Worm (Caenorhabditis elegans) whole organism, L4 larva: ENCODE data around the gene ragc-1.

Source experiments
- D1046.2 ChIP-seq: fragments of 200-800 bp; sonication (Bioruptor generic); IDR thresholded peaks from 2 replicates; pipeline ENCODE4 v1.3.6; 2022; ENCODE audit warnings: missing genetic modification characterization, missing compliant biosample characterization
- F37D6.2 ChIP-seq: sonication (generic microtip); optimal IDR thresholded peaks from 2 replicates; lab custom pipeline; 2016; ENCODE audit warnings: mild to moderate bottlenecking, missing genetic modification characterization, missing compliant biosample characterization
- F44E2.7 ChIP-seq: fragments of 200-800 bp; sonication (Bioruptor generic); IDR thresholded peaks from 2 replicates; pipeline ENCODE4 v2.1.2; 2022; ENCODE audit warnings: missing genetic modification characterization, missing compliant biosample characterization
- F49E8.2 ChIP-seq: sonication (generic microtip); optimal IDR thresholded peaks from 2 replicates; lab custom pipeline; 2016; ENCODE audit warnings: missing compliant biosample characterization, mild to moderate bottlenecking, missing genetic modification characterization, borderline replicate concordance
- T20F7.1 ChIP-seq: fragments of 200-800 bp; sonication (Bioruptor generic); optimal IDR thresholded peaks from 2 replicates; lab custom pipeline; 2018; ENCODE audit warnings: mild to moderate bottlenecking, missing genetic modification characterization, missing compliant biosample characterization
- T26A8.4 ChIP-seq: fragments of 200-800 bp; sonication (Bioruptor generic); IDR thresholded peaks from 2 replicates; pipeline ENCODE4 v1.3.6; 2022; ENCODE audit warnings: missing genetic modification characterization, missing compliant biosample characterization
- Y48G9A.11 ChIP-seq: fragments of 200-800 bp; sonication (Bioruptor generic); IDR thresholded peaks from 2 replicates; pipeline ENCODE4 v1.3.6; 2022; ENCODE audit warnings: missing genetic modification reagents, missing genetic modification characterization, missing compliant biosample characterization
- Y75B8A.6 ChIP-seq: fragments of 200-800 bp; sonication (Bioruptor generic); IDR thresholded peaks from 2 replicates; pipeline ENCODE4 v1.3.6; 2022; ENCODE audit warnings: missing genetic modification reagents, missing genetic modification characterization, missing compliant biosample characterization
- ZK337.2 ChIP-seq: fragments of 200-800 bp; sonication (Bioruptor generic); IDR thresholded peaks from 2 replicates; pipeline ENCODE4 v1.3.6; 2022; ENCODE audit warnings: missing genetic modification reagents, missing genetic modification characterization, missing compliant biosample characterization
- ZK546.5 ChIP-seq, 2 experiments: sonication (generic microtip); optimal IDR thresholded peaks; 2 replicates each; lab custom pipeline; 2017; ENCODE audit warnings: missing biosample characterization in 2 of 2, missing genetic modification characterization in 2 of 2
- aha-1 ChIP-seq: fragments of 150-350 bp; peaks from one replicate; lab custom pipeline; 2014; ENCODE audit warnings: missing biosample characterization, missing genetic modification characterization
- aly-2 ChIP-seq: sonication (generic microtip); optimal IDR thresholded peaks from 2 replicates; lab custom pipeline; 2018; ENCODE audit warnings: missing biosample characterization, missing genetic modification characterization
- attf-4 ChIP-seq: sonication (generic microtip); optimal IDR thresholded peaks from 3 replicates; lab custom pipeline; 2017; ENCODE audit warnings: missing biosample characterization, missing genetic modification characterization
- ceh-20 ChIP-seq: fragments of 200-800 bp; sonication (Bioruptor generic); IDR thresholded peaks from 2 replicates; pipeline ENCODE4 v1.3.6; 2022; ENCODE audit warnings: missing genetic modification reagents, missing genetic modification characterization, missing compliant biosample characterization
- ceh-32 ChIP-seq: sonication (generic microtip); optimal IDR thresholded peaks from 2 replicates; lab custom pipeline; 2016; ENCODE audit warnings: mild to moderate bottlenecking, missing genetic modification characterization, missing compliant biosample characterization; ENCODE audit not compliant: poor library complexity
- ces-1 ChIP-seq: fragments of 150-350 bp; sonication (generic microtip); optimal IDR thresholded peaks from 4 replicates; lab custom pipeline; 2014; ENCODE audit warnings: missing biosample characterization, missing genetic modification reagents, missing genetic modification characterization
- ctbp-1 ChIP-seq: fragments of 200-800 bp; sonication (Bioruptor generic); IDR thresholded peaks from 2 replicates; pipeline ENCODE4 v1.3.6; 2022; ENCODE audit warnings: missing genetic modification reagents, missing genetic modification characterization, missing compliant biosample characterization
- dmd-8 ChIP-seq: fragments of 200-800 bp; sonication (Bioruptor generic); IDR thresholded peaks from 2 replicates; pipeline ENCODE4 v1.3.6; 2022; ENCODE audit warnings: missing genetic modification characterization, missing compliant biosample characterization
- dmd-9 ChIP-seq: fragments of 200-800 bp; sonication (Bioruptor generic); IDR thresholded peaks from 2 replicates; pipeline ENCODE4 v1.3.6; 2022; ENCODE audit warnings: missing genetic modification reagents, missing genetic modification characterization, missing compliant biosample characterization
- dpl-1 ChIP-seq: fragments of 150-350 bp; optimal IDR thresholded peaks from 2 replicates; lab custom pipeline; 2014; ENCODE audit warnings: missing biosample characterization, missing genetic modification reagents, missing genetic modification characterization
- duxl-1 ChIP-seq: sonication (generic microtip); optimal IDR thresholded peaks from 2 replicates; lab custom pipeline; 2016; ENCODE audit warnings: mild to moderate bottlenecking, missing genetic modification characterization, moderate library complexity, missing compliant biosample characterization; ENCODE audit not compliant: poor library complexity
- egl-27 ChIP-seq: sonication (generic microtip); optimal IDR thresholded peaks from 3 replicates; lab custom pipeline; 2017; ENCODE audit warnings: missing biosample characterization, missing genetic modification reagents, missing genetic modification characterization
- fkh-10 ChIP-seq: fragments of 150-350 bp; optimal IDR thresholded peaks from 2 replicates; lab custom pipeline; 2014; ENCODE audit warnings: missing biosample characterization, missing genetic modification reagents, missing genetic modification characterization
- lim-7 ChIP-seq: fragments of 200-800 bp; sonication (Bioruptor generic); IDR thresholded peaks from 2 replicates; pipeline ENCODE4 v1.3.6; 2022; ENCODE audit warnings: missing genetic modification characterization, missing compliant biosample characterization
- lin-1 ChIP-seq: fragments of 200-800 bp; sonication (Bioruptor generic); IDR thresholded peaks from 2 replicates; pipeline ENCODE4 v1.3.6; 2022; ENCODE audit warnings: missing genetic modification reagents, missing genetic modification characterization, missing compliant biosample characterization
- lin-29 ChIP-seq: fragments of 200-800 bp; sonication (Bioruptor generic); IDR thresholded peaks from 2 replicates; pipeline ENCODE4 v1.3.6; 2022; ENCODE audit warnings: missing genetic modification reagents, missing genetic modification characterization, missing compliant biosample characterization
- lin-39 ChIP-seq: fragments of 150-350 bp; optimal IDR thresholded peaks from 2 replicates; lab custom pipeline; 2014; ENCODE audit warnings: missing biosample characterization, missing genetic modification reagents, missing genetic modification characterization
- lsy-2 ChIP-seq, 2 experiments: fragments of 150-350 bp in 1 of 2; sonication (generic microtip) in 1 of 2; optimal IDR thresholded peaks; 2 replicates each; lab custom pipeline; 2014 to 2017; ENCODE audit warnings: missing biosample characterization in 2 of 2, missing genetic modification characterization in 2 of 2
- mdl-1 ChIP-seq, 2 experiments: fragments of 150-350 bp in 1 of 2; sonication (generic microtip) in 1 of 2; optimal IDR thresholded peaks; 2 replicates each; lab custom pipeline; 2014 to 2017; ENCODE audit warnings: missing biosample characterization in 2 of 2, missing genetic modification characterization in 2 of 2
- mdt-29 ChIP-seq: fragments of 200-800 bp; sonication (Bioruptor generic); IDR thresholded peaks from 2 replicates; pipeline ENCODE4 v1.3.6; 2022; ENCODE audit warnings: missing genetic modification reagents, missing genetic modification characterization, missing compliant biosample characterization
- mes-2 ChIP-seq: sonication (generic microtip); optimal IDR thresholded peaks from 2 replicates; lab custom pipeline; 2016; ENCODE audit warnings: missing genotype, mild to moderate bottlenecking, missing genetic modification characterization, missing compliant biosample characterization; ENCODE audit not compliant: poor library complexity, severe bottlenecking
- mxl-2 ChIP-seq: fragments of 200-800 bp; sonication (Bioruptor generic); conservative IDR thresholded peaks from 2 replicates; pipeline ENCODE4 v1.3.6; 2022; ENCODE audit warnings: missing genetic modification reagents, missing genetic modification characterization, missing compliant biosample characterization
- mxl-3 ChIP-seq: fragments of 200-800 bp; sonication (Bioruptor generic); optimal IDR thresholded peaks from 2 replicates; lab custom pipeline; 2018; ENCODE audit warnings: mild to moderate bottlenecking, missing genetic modification characterization, missing compliant biosample characterization
- nhr-102 ChIP-seq: sonication (generic microtip); optimal IDR thresholded peaks from 2 replicates; lab custom pipeline; 2016; ENCODE audit warnings: mild to moderate bottlenecking, missing genetic modification characterization, moderate library complexity, missing compliant biosample characterization
- nhr-111 ChIP-seq: fragments of 200-800 bp; sonication (Bioruptor generic); optimal IDR thresholded peaks from 2 replicates; lab custom pipeline; 2018; ENCODE audit warnings: mild to moderate bottlenecking, missing genetic modification characterization, missing compliant biosample characterization
- nhr-237 ChIP-seq: sonication (generic microtip); optimal IDR thresholded peaks from 2 replicates; lab custom pipeline; 2017; ENCODE audit warnings: missing biosample characterization, missing genetic modification characterization
- nhr-28 ChIP-seq: fragments of 150-350 bp; optimal IDR thresholded peaks from 2 replicates; lab custom pipeline; 2014; ENCODE audit warnings: missing biosample characterization, missing genetic modification characterization
- nhr-48 ChIP-seq: sonication (generic microtip); optimal IDR thresholded peaks from 2 replicates; lab custom pipeline; 2016; ENCODE audit warnings: mild to moderate bottlenecking, missing genetic modification characterization, missing compliant biosample characterization
- nhr-76 ChIP-seq: fragments of 150-350 bp; optimal IDR thresholded peaks from 2 replicates; lab custom pipeline; 2014; ENCODE audit warnings: missing biosample characterization, missing genetic modification characterization
- nhr-77 ChIP-seq: fragments of 150-350 bp; optimal IDR thresholded peaks from 2 replicates; lab custom pipeline; 2014; ENCODE audit warnings: missing biosample characterization, missing genetic modification characterization
- pha-4 ChIP-seq, 2 experiments: fragments of 150-350 bp in 1 of 2; fragments of 200-800 bp in 1 of 2; sonication (Bioruptor generic) in 1 of 2; IDR thresholded peaks in 1 of 2; optimal IDR thresholded peaks in 1 of 2; 2 replicates each; pipeline versions ENCODE4 v1.3.6 to Lab custom; 2014 to 2022; ENCODE audit warnings: missing genetic modification characterization in 2 of 2, missing genetic modification reagents in 2 of 2, missing biosample characterization in 1 of 2, missing compliant biosample characterization in 1 of 2
- pqm-1 ChIP-seq: sonication (generic microtip); optimal IDR thresholded peaks from 2 replicates; lab custom pipeline; 2017; ENCODE audit warnings: missing biosample characterization, missing genetic modification characterization
- saeg-2 ChIP-seq: fragments of 200-800 bp; sonication (Bioruptor generic); IDR thresholded peaks from 2 replicates; pipeline ENCODE4 v1.3.6; 2022; ENCODE audit warnings: missing genetic modification reagents, missing genetic modification characterization, missing compliant biosample characterization
- sdz-12 ChIP-seq: fragments of 200-800 bp; sonication (Bioruptor generic); optimal IDR thresholded peaks from 2 replicates; lab custom pipeline; 2018; ENCODE audit warnings: mild to moderate bottlenecking, missing genetic modification characterization, missing compliant biosample characterization
- skn-1 ChIP-seq: fragments of 150-350 bp; optimal IDR thresholded peaks from 2 replicates; lab custom pipeline; 2014; ENCODE audit warnings: missing biosample characterization, missing genetic modification characterization
- snpc-1.2 ChIP-seq: fragments of 200-800 bp; sonication (Bioruptor generic); IDR thresholded peaks from 2 replicates; pipeline ENCODE4 v1.3.6; 2022; ENCODE audit warnings: missing genetic modification reagents, missing genetic modification characterization, missing compliant biosample characterization
- spr-3 ChIP-seq: fragments of 200-800 bp; sonication (Bioruptor generic); optimal IDR thresholded peaks from 2 replicates; lab custom pipeline; 2018; ENCODE audit warnings: mild to moderate bottlenecking, missing genetic modification characterization, missing compliant biosample characterization
- tag-97 ChIP-seq: fragments of 200-800 bp; sonication (Bioruptor generic); IDR thresholded peaks from 2 replicates; pipeline ENCODE4 v1.3.6; 2022; ENCODE audit warnings: missing genetic modification characterization, missing compliant biosample characterization
- tra-1 ChIP-seq: fragments of 200-800 bp; sonication (Bioruptor generic); IDR thresholded peaks from 2 replicates; pipeline ENCODE4 v1.3.6; 2022; ENCODE audit warnings: missing genetic modification reagents, missing genetic modification characterization, missing compliant biosample characterization
- zip-11 ChIP-seq: fragments of 200-800 bp; sonication (Bioruptor generic); IDR thresholded peaks from 2 replicates; pipeline ENCODE4 v1.3.6; 2022; ENCODE audit warnings: missing genetic modification characterization, missing compliant biosample characterization
- zip-2 ChIP-seq: fragments of 150-350 bp; optimal IDR thresholded peaks from 2 replicates; lab custom pipeline; 2014; ENCODE audit warnings: missing biosample characterization, missing genetic modification characterization

ragc-1 gene

ce11 chrIV:11594191-11594673, 10.5 kb downstream of the ragc-1 start, which contains the start of gene mig-38 (continued):
- TF ChIP-seq egl-27 (tag; lab: Kevin White, UChicago): no peak
- TF ChIP-seq aha-1 (tag; lab: Kevin White, UChicago): peak; percentile 98
- no peak for TF ChIP-seq F37D6.2 (tag; lab: Kevin White, UChicago)
- TF ChIP-seq dpl-1 (GFP tag; lab: Kevin White, UChicago): peak; percentile 5
- TF ChIP-seq nhr-237 (tag; lab: Kevin White, UChicago): no peak
- TF ChIP-seq dmd-8: no peak; the same call in 1 of the 2 replicates
- TF ChIP-seq lsy-2 (tag; optimal IDR thresholded peaks at IDR 0.05; lab: Kevin White, UChicago): peak in 1 of 2 experiments; percentile 50
- no peak for TF ChIP-seq ZK546.5 (tag; optimal IDR thresholded peaks at IDR 0.05; lab: Kevin White, UChicago)
- no peak for TF ChIP-seq pha-4 (GFP tag; IDR thresholded peaks at IDR 0.05; lab: Robert Waterston, UW)
- TF ChIP-seq pha-4 (tag; optimal IDR thresholded peaks at IDR 0.05; lab: Kevin White, UChicago): no peak
- peak; percentile 11 for TF ChIP-seq pqm-1
- TF ChIP-seq nhr-76: no peak
- TF ChIP-seq lin-29: no peak
- no peak for TF ChIP-seq ZK337.2 (GFP tag; lab: Robert Waterston, UW)
- TF ChIP-seq dmd-9 (GFP tag; lab: Robert Waterston, UW): 0 out of 2 replicates have a peak, but pooled peaks have one; percentile 10
- TF ChIP-seq nhr-28 (tag; lab: Kevin White, UChicago): peak; percentile 34
- TF ChIP-seq lin-39 (tag; lab: Kevin White, UChicago): no peak
- TF ChIP-seq lim-7 (GFP tag; lab: Robert Waterston, UW): no peak
- TF ChIP-seq ceh-20 (GFP tag; lab: Robert Waterston, UW): peak; percentile 13; the same call in 1 of the 2 replicates
- no peak for TF ChIP-seq tra-1 (GFP tag; lab: Robert Waterston, UW)
- TF ChIP-seq mdt-29: no peak
- peak; percentile 65 for TF ChIP-seq sdz-12 (GFP tag; lab: Kevin White, UChicago)
- TF ChIP-seq fkh-10 (GFP tag; lab: Kevin White, UChicago): no peak
- TF ChIP-seq saeg-2 (GFP tag; lab: Robert Waterston, UW): no peak
- TF ChIP-seq nhr-77 (tag; lab: Kevin White, UChicago): peak; percentile 48
- peak; percentile 7 for TF ChIP-seq nhr-111
- no peak for TF ChIP-seq skn-1 (tag; lab: Kevin White, UChicago)
- TF ChIP-seq aly-2 (tag; lab: Kevin White, UChicago): no peak
- no peak for TF ChIP-seq Y48G9A.11 (GFP tag; lab: Robert Waterston, UW)
- no peak for TF ChIP-seq duxl-1 (tag; lab: Kevin White, UChicago)
- peak; percentile 65 for TF ChIP-seq T20F7.1 (GFP tag; lab: Kevin White, UChicago)
- TF ChIP-seq mes-2: peak; percentile 47
- no peak for TF ChIP-seq ceh-32
- TF ChIP-seq attf-4 (tag; lab: Kevin White, UChicago): no peak
- no peak for TF ChIP-seq lin-1 (GFP tag; lab: Robert Waterston, UW)
- TF ChIP-seq mxl-2 (GFP tag; lab: Robert Waterston, UW): no peak
- TF ChIP-seq mdl-1 (tag; optimal IDR thresholded peaks at IDR 0.05; lab: Kevin White, UChicago): peak; percentile 68 to 71
- no peak for TF ChIP-seq ces-1 (GFP tag; lab: Kevin White, UChicago)
- TF ChIP-seq tag-97: no peak
- TF ChIP-seq spr-3: no peak
- TF ChIP-seq mxl-3 (GFP tag; lab: Kevin White, UChicago): peak; percentile 92
- no peak for TF ChIP-seq T26A8.4 (GFP tag; lab: Robert Waterston, UW)
- TF ChIP-seq ctbp-1 (GFP tag; lab: Robert Waterston, UW): peak; percentile 12; the same call in 1 of the 2 replicates
- no peak for TF ChIP-seq snpc-1.2 (GFP tag; lab: Robert Waterston, UW)
- TF ChIP-seq Y75B8A.6: no peak
- no peak for TF ChIP-seq zip-11 (GFP tag; lab: Robert Waterston, UW)
- no peak for TF ChIP-seq F49E8.2 (tag; lab: Kevin White, UChicago)
- TF ChIP-seq nhr-48 (tag; lab: Kevin White, UChicago): peak; percentile 65
- TF ChIP-seq D1046.2 (GFP tag; lab: Robert Waterston, UW): 0 out of 2 replicates have a peak, but pooled peaks have one; percentile 48
- no peak for TF ChIP-seq zip-2 (tag; lab: Kevin White, UChicago)
- no peak for TF ChIP-seq F44E2.7
- TF ChIP-seq nhr-102: no peak
